Worm (Caenorhabditis elegans): ENCODE data around the gene ZK938.10.

Gene ZK938.10

DNA sequence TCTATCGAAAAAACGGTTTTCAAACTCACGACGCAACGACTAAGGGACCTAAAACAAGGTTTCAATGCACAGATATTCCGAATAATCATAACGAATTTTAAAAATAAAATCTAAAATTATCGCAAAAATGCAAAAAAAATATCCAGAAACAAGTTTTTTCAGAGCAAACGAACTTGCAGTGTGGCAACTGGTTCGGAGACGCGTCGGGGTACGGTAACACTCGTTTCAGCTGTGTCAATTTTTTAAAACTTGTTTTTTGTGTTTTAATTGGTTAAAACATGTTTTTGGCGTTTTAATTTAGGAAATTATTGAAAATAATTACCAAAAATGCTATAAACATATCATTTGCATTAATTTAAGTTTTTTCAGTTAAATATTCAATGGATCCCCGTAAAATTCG lies 41.6 kb upstream of the ZK938.10 start, which contains the start of gene C08H9.16 (continued):
- peak; percentile 14 for TF ChIP-seq ceh-28 (tag; optimal IDR thresholded peaks at IDR 0.05)

DNA sequence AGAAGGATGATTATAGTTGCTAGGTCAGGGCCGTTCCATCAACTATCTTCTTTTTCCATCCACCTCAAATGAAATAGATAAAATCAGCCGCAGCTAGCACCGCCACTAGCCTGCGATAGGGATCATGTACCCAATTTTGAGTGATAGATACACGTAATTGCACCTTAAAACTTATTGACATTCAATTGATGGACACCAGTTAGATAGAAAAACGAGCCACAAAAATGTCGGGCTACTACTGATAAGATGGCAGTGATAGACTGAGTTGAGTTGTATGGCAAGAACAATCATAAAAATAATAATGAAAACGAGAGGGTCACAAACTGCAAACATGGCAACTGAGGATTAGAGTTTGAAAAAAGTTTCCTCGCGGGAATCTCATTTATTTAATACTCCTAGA lies 41.0 kb upstream of the ZK938.10 start:
- TF ChIP-seq pqm-1 (tag; optimal IDR thresholded peaks at IDR 0.05) (peak; percentile 48), nhr-237 (tag; optimal IDR thresholded peaks at IDR 0.05) (no peak), ceh-82 (tag; optimal IDR thresholded peaks at IDR 0.05) (no peak), nhr-43 (tag; optimal IDR thresholded peaks at IDR 0.05; ENCODE audit: poor library complexity, severe bottlenecking) (no peak), ztf-4 (tag; optimal IDR thresholded peaks at IDR 0.05) (no peak), elt-2 (tag; optimal IDR thresholded peaks at IDR 0.05) (peak; percentile 75), hmg-11 (tag; optimal IDR thresholded peaks at IDR 0.05) (no peak), elt-1 (tag; optimal IDR thresholded peaks at IDR 0.05) (peak; percentile 91), tbx-2 (tag; optimal IDR thresholded peaks at IDR 0.05) (no peak), nhr-77 (tag; optimal IDR thresholded peaks at IDR 0.05) (no peak), ceh-16 (tag; optimal IDR thresholded peaks at IDR 0.05) (no peak), pha-4 (tag; optimal IDR thresholded peaks at IDR 0.05) (no peak), nhr-23 (tag; optimal IDR thresholded peaks at IDR 0.05) (peak; percentile 2), ama-1 (optimal IDR thresholded peaks at IDR 0.05) (no peak)

DNA sequence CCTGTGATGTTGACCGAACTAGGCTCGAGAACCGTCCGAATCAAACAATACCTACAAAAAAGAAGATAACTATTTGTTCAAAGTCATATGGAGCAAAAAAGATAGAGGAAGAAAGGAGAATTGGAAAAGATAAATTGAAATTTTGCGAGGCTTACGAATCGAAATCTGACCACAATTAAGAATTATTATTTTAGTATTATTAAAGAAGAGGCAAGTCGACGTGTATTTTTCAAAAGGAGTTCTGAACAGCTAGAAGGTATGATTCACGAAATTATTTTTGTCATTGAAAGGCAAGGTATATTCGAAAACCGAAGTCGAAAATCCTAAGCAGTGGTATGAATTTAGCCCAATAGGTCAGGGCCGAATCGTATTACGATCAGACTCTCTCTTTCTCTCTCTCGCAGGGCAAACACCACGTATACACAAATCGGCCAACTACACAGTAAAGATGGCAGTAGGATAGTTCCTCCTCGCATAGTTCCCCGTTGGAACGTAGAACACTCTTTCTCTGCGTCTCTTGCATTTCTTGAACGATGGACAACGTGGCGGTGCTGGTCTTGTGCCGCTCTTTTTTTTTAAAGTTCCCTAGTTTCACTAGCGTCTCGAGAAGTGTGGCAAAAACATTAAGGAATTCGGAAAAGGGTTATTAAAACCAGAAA lies 40.3 kb upstream of the ZK938.10 start, which contains the start of gene vgln-1:
vgln-1 (minus strand) TSS at position 51 of the 659 bp plus-strand sequence.
- TF ChIP-seq nhr-77 (tag; optimal IDR thresholded peaks at IDR 0.05) (no peak), daf-12 (tag; optimal IDR thresholded peaks at IDR 0.05) (no peak), unc-62 (GFP tag; optimal IDR thresholded peaks at IDR 0.05) (no peak), aly-2 (tag; optimal IDR thresholded peaks at IDR 0.05) (no peak), egl-27 (tag; optimal IDR thresholded peaks at IDR 0.05) (no peak), fos-1 (tag; optimal IDR thresholded peaks at IDR 0.05) (no peak), skn-1 (tag; optimal IDR thresholded peaks at IDR 0.05) (no peak), ceh-16 (tag; optimal IDR thresholded peaks at IDR 0.05) (no peak), pha-4 (tag; optimal IDR thresholded peaks at IDR 0.05) (peak; percentile 69), nhr-25 (tag; optimal IDR thresholded peaks at IDR 0.05) (peak; percentile 55), nhr-23 (tag; optimal IDR thresholded peaks at IDR 0.05) (peak; percentile 61), egl-5 (tag; optimal IDR thresholded peaks at IDR 0.05) (no peak), nhr-43 (tag; optimal IDR thresholded peaks at IDR 0.05; ENCODE audit: poor library complexity, severe bottlenecking) (no peak), elt-1 (tag; optimal IDR thresholded peaks at IDR 0.05) (no peak), mdl-1 (tag; optimal IDR thresholded peaks at IDR 0.05) (no peak), nhr-76 (tag; optimal IDR thresholded peaks at IDR 0.05) (no peak), hmg-11 (tag; optimal IDR thresholded peaks at IDR 0.05) (peak; percentile 1)

DNA sequence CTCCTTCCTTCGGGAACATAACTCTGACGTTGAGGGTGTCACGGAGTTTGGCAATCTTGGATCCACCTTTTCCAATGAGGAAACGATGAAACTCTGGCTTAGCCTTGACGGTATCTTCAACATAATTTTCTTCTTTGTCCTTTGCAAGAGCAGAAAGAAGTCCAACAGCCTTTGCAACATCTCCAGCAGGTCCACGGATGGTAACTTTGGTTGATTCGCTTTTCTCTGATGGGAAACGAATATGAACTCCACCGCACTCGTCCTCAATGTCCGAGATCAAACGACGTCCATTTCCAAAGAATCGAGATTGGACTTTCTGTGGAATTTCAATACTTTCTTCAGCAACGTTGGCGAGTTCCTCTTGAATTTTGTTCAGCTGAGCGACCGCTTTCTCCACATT lies 37.7 kb upstream of the ZK938.10 start:
- TF ChIP-seq nhr-77 (tag; optimal IDR thresholded peaks at IDR 0.05): no peak
- no peak for TF ChIP-seq sea-2 (GFP tag; optimal IDR thresholded peaks at IDR 0.05)
- no peak for TF ChIP-seq hmg-11 (tag; optimal IDR thresholded peaks at IDR 0.05)
- TF ChIP-seq lsy-12 (tag; optimal IDR thresholded peaks at IDR 0.05): no peak
- TF ChIP-seq pha-4 (tag; optimal IDR thresholded peaks at IDR 0.05): no peak
- TF ChIP-seq snpc-4 (tag; optimal IDR thresholded peaks at IDR 0.05): no peak
- no peak for TF ChIP-seq nhr-11 (tag; optimal IDR thresholded peaks at IDR 0.05)
- TF ChIP-seq tbx-2 (tag; optimal IDR thresholded peaks at IDR 0.05): no peak
- TF ChIP-seq nhr-237 (tag; optimal IDR thresholded peaks at IDR 0.05): no peak
- no peak for TF ChIP-seq zag-1 (tag; optimal IDR thresholded peaks at IDR 0.05)
- TF ChIP-seq nhr-23 (tag; optimal IDR thresholded peaks at IDR 0.05): no peak
- TF ChIP-seq egl-27 (tag; optimal IDR thresholded peaks at IDR 0.05): no peak

DNA sequence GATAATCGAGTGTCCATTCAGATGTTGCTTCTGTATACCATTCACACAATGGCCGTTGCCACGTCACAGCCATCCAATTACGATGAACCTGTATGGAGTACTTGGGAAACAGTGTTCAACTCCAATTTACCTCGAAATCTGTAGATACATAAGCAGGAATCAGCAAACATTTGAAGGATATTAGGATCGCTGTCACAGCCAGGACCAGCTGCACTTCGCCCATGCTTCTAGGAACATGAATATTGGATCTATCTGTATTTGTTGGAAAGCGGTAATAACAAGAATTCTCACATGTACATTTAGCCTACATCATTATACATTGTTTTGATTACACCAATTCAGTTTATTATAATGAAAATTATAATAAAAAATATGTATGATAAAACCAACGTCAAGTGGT lies 35.4 kb upstream of the ZK938.10 start, which contains the start of gene algn-8:
algn-8 (minus strand) TSS at position 227 of the 400 bp plus-strand sequence.
- TF ChIP-seq fkh-2 (tag; optimal IDR thresholded peaks at IDR 0.05) (no peak), nfya-1 (tag; optimal IDR thresholded peaks at IDR 0.05; ENCODE audit: insufficient read depth) (no peak), skn-1 (tag; optimal IDR thresholded peaks at IDR 0.05) (no peak), nhr-43 (tag; optimal IDR thresholded peaks at IDR 0.05; ENCODE audit: poor library complexity, severe bottlenecking) (no peak), ama-1 (optimal IDR thresholded peaks at IDR 0.05) (no peak), ceh-9 (tag; optimal IDR thresholded peaks at IDR 0.05) (no peak), hmg-11 (tag; optimal IDR thresholded peaks at IDR 0.05) (no peak), snpc-4 (tag; optimal IDR thresholded peaks at IDR 0.05) (no peak), nhr-25 (tag; optimal IDR thresholded peaks at IDR 0.05) (no peak), pqm-1 (tag; optimal IDR thresholded peaks at IDR 0.05) (no peak), egl-5 (tag; optimal IDR thresholded peaks at IDR 0.05) (no peak)
